Fruit fly (Drosophila melanogaster) whole organism, adult: ENCODE data around the gene CG13891.

Experiments used
- CG12768 ChIP-seq: fragments of 200-800 bp; sonication (Bioruptor generic); optimal IDR thresholded peaks from 2 replicates; lab custom pipeline; 2017; ENCODE audit warnings: missing biosample characterization, missing genetic modification characterization, mild to moderate bottlenecking, moderate library complexity, missing genetic modification reagents
- CG1620 ChIP-seq: fragments of 200-800 bp; sonication (Bioruptor generic); optimal IDR thresholded peaks from 2 replicates; lab custom pipeline; 2016; ENCODE audit warnings: missing biosample characterization, missing genetic modification characterization
- CG7101 ChIP-seq: fragments of 200-800 bp; sonication (Bioruptor generic); optimal IDR thresholded peaks from 2 replicates; lab custom pipeline; 2018; ENCODE audit warnings: missing biosample characterization, mild to moderate bottlenecking, missing genetic modification characterization, moderate library complexity
- Clk ChIP-seq: fragments of 200-800 bp; sonication (Bioruptor generic); optimal IDR thresholded peaks from 2 replicates; lab custom pipeline; 2017; ENCODE audit warnings: missing biosample characterization, missing genetic modification characterization
- Mnt ChIP-seq: fragments of 200-800 bp; sonication (Bioruptor generic); optimal IDR thresholded peaks from 2 replicates; lab custom pipeline; 2016; ENCODE audit warnings: missing biosample characterization, mild to moderate bottlenecking, missing genetic modification characterization

dm6 chr3L:437607-438006 lies 3.9 kb upstream of the CG13891 start:
- TF ChIP-seq CG7101 (tag; lab: Kevin White, UChicago) (no peak), Mnt (GFP tag; lab: Kevin White, UChicago) (no peak), CG12768 (GFP tag; lab: Kevin White, UChicago) (no peak), CG1620 (GFP tag; lab: Kevin White, UChicago) (no peak), Clk (GFP tag; lab: Kevin White, UChicago) (no peak)
